Worm (Caenorhabditis elegans) whole organism, L4/young adult: Measurements from ENCODE around the gene mes-4.
A peak's percentile ranks its signal among the peaks of the same experiment; 100 is the strongest.

Experiments
- W03F9.2 ChIP-seq: fragments of 150-350 bp; optimal IDR thresholded peaks from 2 replicates; lab custom pipeline; 2014; ENCODE audit warnings: missing biosample characterization, missing genetic modification characterization
- dao-5 ChIP-seq: sonication (generic microtip); optimal IDR thresholded peaks from 2 replicates; lab custom pipeline; 2016; ENCODE audit warnings: missing genotype, missing genetic modification characterization, moderate library complexity, missing compliant biosample characterization
- him-1 ChIP-seq: sonication (generic microtip); optimal IDR thresholded peaks from 2 replicates; lab custom pipeline; 2016; ENCODE audit warnings: missing genotype, missing genetic modification reagents, missing genetic modification characterization, missing compliant biosample characterization

Gene mes-4

DNA sequence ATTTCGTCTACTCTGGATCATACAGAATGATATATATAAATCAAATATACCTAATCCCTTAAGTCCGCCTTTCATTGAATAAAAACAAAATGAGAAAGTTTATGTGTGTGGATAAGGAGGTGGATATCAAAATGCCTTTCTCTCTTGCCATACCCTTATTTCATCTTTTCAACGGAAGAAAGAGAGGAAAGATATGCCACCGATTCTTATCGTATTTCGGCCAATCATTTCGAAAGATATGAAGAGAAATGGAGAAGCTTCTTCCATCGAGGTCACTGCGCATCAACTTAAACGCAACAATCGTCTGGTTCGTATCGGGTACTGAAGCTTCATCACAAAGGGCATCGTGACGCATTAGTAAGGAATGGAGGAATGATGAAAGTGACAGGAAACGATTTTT lies 24.0 kb downstream of the mes-4 start:
- no peak for TF ChIP-seq dao-5 (tag; lab: Kevin White, UChicago)
- TF ChIP-seq him-1 (tag; lab: Kevin White, UChicago), result no peak
- TF ChIP-seq W03F9.2 (tag; lab: Kevin White, UChicago), result no peak

ce11 chrV:13411992-13412298 lies 25.4 kb downstream of the mes-4 start:
- no peak for TF ChIP-seq W03F9.2 (tag; lab: Kevin White, UChicago)
- TF ChIP-seq dao-5 (tag; lab: Kevin White, UChicago), result no peak
- no peak for TF ChIP-seq him-1 (tag; lab: Kevin White, UChicago)

DNA sequence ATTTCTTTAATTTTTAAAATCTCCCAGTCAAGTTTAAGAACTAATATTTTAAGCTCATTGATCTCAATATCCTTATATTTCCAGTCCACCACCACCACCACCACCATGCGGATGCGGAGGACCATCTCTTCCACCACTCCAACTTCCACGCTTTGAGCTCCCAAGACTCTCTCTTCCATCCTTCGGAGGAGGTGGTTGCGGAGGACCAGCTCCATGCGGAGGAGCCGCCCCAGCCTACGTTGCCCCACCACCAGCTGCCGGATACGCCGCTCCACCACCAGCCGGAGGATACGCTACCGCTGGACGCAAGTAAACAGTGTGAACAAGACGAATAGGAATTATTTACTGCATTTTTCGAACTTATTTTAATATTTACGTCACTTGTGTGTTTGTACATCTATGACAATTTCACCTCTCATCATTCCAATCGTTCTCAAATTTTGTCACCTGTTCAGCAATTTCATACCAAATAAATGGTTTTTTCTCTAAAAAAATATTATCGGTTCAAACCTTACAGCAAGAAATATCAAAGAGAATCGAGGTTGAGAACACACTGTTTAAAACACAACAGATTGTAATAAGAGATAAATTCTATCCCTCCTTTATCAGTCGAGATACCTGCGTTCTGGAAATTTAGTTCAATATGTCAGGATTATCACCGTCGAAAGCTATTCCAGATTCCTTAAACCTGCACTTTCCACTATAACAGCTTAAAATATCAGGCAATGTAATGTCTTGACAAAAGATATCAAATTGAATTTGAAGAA lies 25.9 kb downstream of the mes-4 start:
- TF ChIP-seq him-1 (tag; lab: Kevin White, UChicago), result no peak
- TF ChIP-seq W03F9.2 (tag; lab: Kevin White, UChicago), result no peak
- TF ChIP-seq dao-5 (tag; lab: Kevin White, UChicago), result no peak

DNA sequence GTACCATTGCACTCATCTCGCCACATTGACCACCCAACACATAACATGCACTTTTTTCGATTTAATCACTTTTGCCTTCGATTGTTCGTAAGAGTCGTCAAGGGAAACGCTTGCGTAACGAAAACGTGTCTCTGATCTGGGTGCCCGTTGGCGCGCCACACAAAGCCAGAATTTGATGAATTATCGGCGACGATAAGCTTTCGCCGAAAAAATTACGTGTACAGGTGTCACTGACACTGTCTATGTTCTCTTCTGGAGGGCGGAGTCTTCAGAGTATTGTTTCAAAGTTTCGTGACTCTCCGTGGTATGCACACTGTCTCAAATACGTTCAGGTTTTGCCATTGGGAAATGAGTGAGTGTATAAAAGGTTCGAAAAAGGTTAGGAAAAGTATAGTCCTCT lies 26.7 kb downstream of the mes-4 start, which contains the start of gene F53F1.4:
TSS of gene F53F1.4 (plus strand) at position 390 of the 400 bp plus-strand sequence.
- no peak for TF ChIP-seq him-1 (tag; lab: Kevin White, UChicago)
- no peak for TF ChIP-seq W03F9.2 (tag; lab: Kevin White, UChicago)

ce11 chrV:13409089-13409488 lies 28.3 kb downstream of the mes-4 start:
- TF ChIP-seq him-1 (tag; lab: Kevin White, UChicago), result no peak
- TF ChIP-seq dao-5 (tag; lab: Kevin White, UChicago), result no peak
- TF ChIP-seq W03F9.2 (tag; lab: Kevin White, UChicago), result no peak

DNA sequence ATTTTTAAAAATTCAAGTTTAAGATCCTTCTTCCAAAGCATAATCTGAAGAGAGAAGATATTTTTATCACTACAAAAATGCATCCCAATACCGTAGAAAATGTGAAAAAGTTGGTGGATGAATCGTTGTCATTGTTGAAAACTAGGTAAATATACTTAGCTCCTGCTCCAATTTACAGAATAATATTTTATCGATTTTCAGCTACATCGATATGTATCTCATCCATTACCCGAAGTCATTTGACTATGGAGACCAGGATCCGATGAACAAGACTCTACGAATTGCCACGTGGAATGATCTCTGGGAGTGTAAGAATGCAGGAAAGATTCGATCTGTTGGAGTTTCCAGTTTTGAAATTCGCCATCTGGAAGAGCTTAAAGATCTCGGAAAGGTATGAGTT lies 28.9 kb downstream of the mes-4 start:
- TF ChIP-seq dao-5 (tag; lab: Kevin White, UChicago) (no peak), W03F9.2 (tag; lab: Kevin White, UChicago) (no peak), him-1 (tag; lab: Kevin White, UChicago) (no peak)

DNA sequence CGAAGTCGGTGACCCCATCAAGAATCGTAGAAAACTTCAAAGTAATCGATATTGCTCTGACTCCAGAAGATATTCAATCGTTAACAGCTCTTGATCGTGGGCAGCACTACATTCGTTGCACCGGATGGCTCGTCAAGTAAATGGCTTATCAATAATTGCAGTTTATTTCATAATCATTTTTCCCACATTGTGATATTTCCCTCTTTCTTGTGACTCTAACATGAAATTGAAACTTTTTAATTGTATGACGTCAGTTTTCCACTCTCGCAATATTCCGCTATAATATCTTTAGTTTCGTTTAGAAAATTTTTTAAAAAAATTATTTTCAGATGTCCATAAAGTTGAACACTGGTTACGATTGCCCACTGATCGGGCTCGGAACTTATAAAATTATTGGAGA lies 29.4 kb downstream of the mes-4 start, which contains the start of gene F53F1.3:
TSS of gene F53F1.3 (plus strand) at position 330 of the 400 bp plus-strand sequence.
- TF ChIP-seq him-1 (tag; lab: Kevin White, UChicago) (no peak), W03F9.2 (tag; lab: Kevin White, UChicago) (no peak), dao-5 (tag; lab: Kevin White, UChicago) (no peak)

ce11 chrV:13406511-13406910 lies 30.8 kb downstream of the mes-4 start, which contains the start of gene F53F1.2:
F53F1.2 (plus strand) TSS chrV:13406816.
- TF ChIP-seq dao-5 (tag; lab: Kevin White, UChicago) (no peak), him-1 (tag; lab: Kevin White, UChicago) (no peak), W03F9.2 (tag; lab: Kevin White, UChicago) (no peak)

ce11 chrV:13406032-13406431 lies 31.3 kb downstream of the mes-4 start, which contains the start of gene cutl-1:
cutl-1 (minus strand) TSS chrV:13406114.
- no peak for TF ChIP-seq W03F9.2 (tag; lab: Kevin White, UChicago)
- TF ChIP-seq dao-5 (tag; lab: Kevin White, UChicago), result no peak
- no peak for TF ChIP-seq him-1 (tag; lab: Kevin White, UChicago)

DNA sequence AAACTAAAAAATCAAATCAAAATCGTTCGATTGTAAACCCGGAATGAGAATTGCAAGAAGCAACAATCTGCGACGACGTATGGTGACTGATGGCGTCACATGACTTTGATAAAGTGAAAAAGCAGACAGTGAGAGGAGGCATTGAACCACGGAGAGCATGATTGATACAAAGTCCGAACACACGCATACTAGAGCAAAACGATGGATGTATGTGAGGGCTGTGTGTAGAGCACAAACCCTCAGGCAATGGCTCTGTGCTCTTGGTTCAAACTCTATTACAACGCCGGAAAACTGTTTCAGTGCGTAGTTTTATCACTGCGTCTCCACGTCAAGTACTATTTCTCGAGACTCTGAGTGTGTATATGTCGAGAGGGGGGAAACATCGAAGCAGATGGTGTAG lies 34.8 kb downstream of the mes-4 start:
- no peak for TF ChIP-seq W03F9.2 (tag; lab: Kevin White, UChicago)
- TF ChIP-seq dao-5 (tag; lab: Kevin White, UChicago), result no peak
- no peak for TF ChIP-seq him-1 (tag; lab: Kevin White, UChicago)

ce11 chrV:13401669-13402068 lies 35.7 kb downstream of the mes-4 start:
- TF ChIP-seq him-1 (tag; lab: Kevin White, UChicago), result no peak
- no peak for TF ChIP-seq W03F9.2 (tag; lab: Kevin White, UChicago)
- TF ChIP-seq dao-5 (tag; lab: Kevin White, UChicago), result no peak

DNA sequence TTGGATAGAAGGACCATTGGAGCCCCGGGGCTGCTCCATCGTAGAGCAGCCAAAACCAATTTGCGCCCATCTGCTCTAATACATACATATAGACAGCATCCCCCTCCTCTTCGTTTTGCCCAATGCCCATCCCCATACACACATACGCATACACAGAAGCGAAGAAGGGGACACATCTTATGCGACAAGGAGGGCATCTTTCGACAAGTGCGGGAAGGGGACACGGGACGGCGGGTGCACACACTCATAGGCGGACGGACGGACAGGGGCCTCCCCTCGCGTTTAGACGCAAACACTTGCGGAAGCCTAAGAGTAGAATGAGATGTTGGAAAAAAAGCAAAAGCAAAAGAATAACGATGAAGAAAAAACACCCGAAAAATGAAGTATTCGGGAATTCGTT lies 40.9 kb downstream of the mes-4 start:
- TF ChIP-seq dao-5 (tag; lab: Kevin White, UChicago) (no peak), W03F9.2 (tag; lab: Kevin White, UChicago) (no peak), him-1 (tag; lab: Kevin White, UChicago) (peak; percentile 70)

DNA sequence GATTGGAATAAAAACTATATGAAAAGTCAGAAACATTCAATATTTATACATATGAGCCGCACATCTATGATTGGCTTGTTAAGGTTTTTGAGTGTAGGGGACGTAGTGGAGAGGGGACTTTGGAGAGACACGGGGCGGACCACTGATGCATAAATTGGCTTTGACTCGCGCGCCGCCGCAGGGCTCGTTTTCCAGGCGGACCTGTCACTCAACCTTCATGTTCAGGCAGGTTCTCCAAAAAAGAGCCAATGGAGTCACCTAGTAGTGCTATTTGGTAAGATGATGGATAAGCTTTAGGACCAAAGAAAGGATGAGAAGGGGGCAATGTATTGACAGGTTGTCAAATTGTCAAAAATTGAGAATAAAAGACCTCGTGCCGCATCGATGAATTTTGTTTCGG lies 42.4 kb downstream of the mes-4 start:
- TF ChIP-seq him-1 (tag; lab: Kevin White, UChicago), result no peak

DNA sequence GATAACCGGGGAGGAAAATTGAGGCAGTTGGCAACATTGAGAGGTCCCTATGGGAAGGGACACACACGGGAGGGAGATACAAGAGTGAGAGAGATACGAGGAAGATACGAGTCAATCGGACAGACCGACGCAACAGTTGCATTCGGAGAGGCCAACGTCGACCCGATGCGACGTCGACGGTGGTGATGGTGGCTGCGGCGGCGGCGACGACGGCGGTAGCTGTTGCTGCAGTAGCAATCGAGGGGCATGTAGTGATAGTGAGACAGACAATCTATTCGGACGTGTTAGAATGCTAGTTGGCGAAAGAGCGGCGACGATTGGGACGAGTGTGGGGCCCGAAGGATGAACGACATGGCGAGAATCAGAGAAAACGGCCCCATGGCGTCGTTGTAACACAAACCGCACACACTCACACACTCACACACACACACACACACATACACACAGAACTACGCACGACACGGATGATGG lies 44.0 kb downstream of the mes-4 start:
- no peak for TF ChIP-seq dao-5 (tag; lab: Kevin White, UChicago)
- no peak for TF ChIP-seq W03F9.2 (tag; lab: Kevin White, UChicago)
- no peak for TF ChIP-seq him-1 (tag; lab: Kevin White, UChicago)
